Worm (Caenorhabditis elegans): ENCODE data around the gene dsl-3.
A peak's percentile ranks its signal among the peaks of the same experiment; 100 is the strongest.

The dsl-3 gene

ce11 chrIV:1655312-1655711, 45.2 kb downstream of the dsl-3 start (continued):
- TF ChIP-seq C16A3.4 (tag; optimal IDR thresholded peaks at IDR 0.05) (peak; percentile 18), lin-14 (GFP tag; optimal IDR thresholded peaks at IDR 0.05) (peak; percentile 73), lin-35 (GFP tag; optimal IDR thresholded peaks at IDR 0.05) (peak in 1 of 2 experiments; percentile 63), mdl-1 (tag; optimal IDR thresholded peaks at IDR 0.05) (peak in 1 of 2 experiments; percentile 30), nhr-237 (tag; optimal IDR thresholded peaks at IDR 0.05) (peak; percentile 37), ztf-4 (tag; optimal IDR thresholded peaks at IDR 0.05) (no peak), nhr-20 (tag; optimal IDR thresholded peaks at IDR 0.05) (peak; percentile 66), mep-1 (tag; optimal IDR thresholded peaks at IDR 0.05) (peak; percentile 45), lir-3 (tag; optimal IDR thresholded peaks at IDR 0.05; ENCODE audit: poor library complexity) (peak; percentile 16), ceh-63 (GFP tag; optimal IDR thresholded peaks at IDR 0.05) (no peak), blmp-1 (tag; optimal IDR thresholded peaks at IDR 0.05) (peak; percentile 93), nhr-85 (tag) (peak; percentile 77), hlh-17 (GFP tag; optimal IDR thresholded peaks at IDR 0.05; ENCODE audit: borderline replicate concordance) (no peak)

- TF ChIP-seq lin-15B (tag; optimal IDR thresholded peaks at IDR 0.05), result no peak
- peak in 1 of 6 experiments; percentile 17 for TF ChIP-seq elt-3 (tag; optimal IDR thresholded peaks at IDR 0.05)
- no peak for TF ChIP-seq snu-23 (GFP tag; optimal IDR thresholded peaks at IDR 0.05)
- no peak for TF ChIP-seq egl-27 (tag; optimal IDR thresholded peaks at IDR 0.05)
- TF ChIP-seq ztf-4 (tag; optimal IDR thresholded peaks at IDR 0.05), result no peak
- no peak for TF ChIP-seq fkh-8 (tag; optimal IDR thresholded peaks at IDR 0.05)
- no peak for TF ChIP-seq elt-2 (tag; optimal IDR thresholded peaks at IDR 0.05)
- TF ChIP-seq nhr-237 (tag; optimal IDR thresholded peaks at IDR 0.05), result no peak
- TF ChIP-seq nhr-76 (tag; optimal IDR thresholded peaks at IDR 0.05), result no peak
- TF ChIP-seq pqm-1 (tag; optimal IDR thresholded peaks at IDR 0.05), result no peak
- peak in 1 of 2 experiments; percentile 21 for TF ChIP-seq mdl-1 (tag; optimal IDR thresholded peaks at IDR 0.05)
- TF ChIP-seq mef-2 (tag; optimal IDR thresholded peaks at IDR 0.05), result no peak
- TF ChIP-seq nhr-90 (tag; optimal IDR thresholded peaks at IDR 0.05; ENCODE audit: poor library complexity), result no peak
- TF ChIP-seq nhr-28 (tag; optimal IDR thresholded peaks at IDR 0.05), result no peak
- no peak for TF ChIP-seq C16A3.4 (tag; optimal IDR thresholded peaks at IDR 0.05)
- TF ChIP-seq lsy-2 (tag; optimal IDR thresholded peaks at IDR 0.05), result peak in 1 of 2 experiments; percentile 14
- no peak for TF ChIP-seq fos-1 (tag; optimal IDR thresholded peaks at IDR 0.05)
- TF ChIP-seq jun-1 (tag; optimal IDR thresholded peaks at IDR 0.05), result no peak
- TF ChIP-seq lin-35 (GFP tag; optimal IDR thresholded peaks at IDR 0.05), result peak in 1 of 2 experiments; percentile 25
- TF ChIP-seq vab-15 (tag; optimal IDR thresholded peaks at IDR 0.05), result no peak
- TF ChIP-seq hpl-2 (GFP tag; optimal IDR thresholded peaks at IDR 0.05), result no peak
- peak; percentile 28 for TF ChIP-seq blmp-1 (tag; optimal IDR thresholded peaks at IDR 0.05)
- no peak for TF ChIP-seq ztf-11 (tag; optimal IDR thresholded peaks at IDR 0.05)
- no peak for TF ChIP-seq sptf-1 (tag; optimal IDR thresholded peaks at IDR 0.05)
- TF ChIP-seq pag-3 (tag; optimal IDR thresholded peaks at IDR 0.05; ENCODE audit: borderline replicate concordance, insufficient read depth), result no peak
- no peak for TF ChIP-seq xbp-1 (tag; optimal IDR thresholded peaks at IDR 0.05)
- no peak for TF ChIP-seq rnt-1 (tag; optimal IDR thresholded peaks at IDR 0.05)
- no peak for TF ChIP-seq tbx-2 (tag; optimal IDR thresholded peaks at IDR 0.05)
- TF ChIP-seq ets-5 (GFP tag; IDR thresholded peaks at IDR 0.05), result no peak
- TF ChIP-seq efl-1 (optimal IDR thresholded peaks at IDR 0.05), result no peak
- TF ChIP-seq efl-1 (GFP tag; optimal IDR thresholded peaks at IDR 0.05 in 1 of 2), result peak in 1 of 2 experiments; percentile 3
- no peak for TF ChIP-seq isw-1 (GFP tag; IDR thresholded peaks at IDR 0.05)
- no peak for TF ChIP-seq ceh-63 (GFP tag; optimal IDR thresholded peaks at IDR 0.05)
- TF ChIP-seq nhr-47 (tag; optimal IDR thresholded peaks at IDR 0.05), result no peak
- TF ChIP-seq ceh-90 (tag; optimal IDR thresholded peaks at IDR 0.05), result no peak
- no peak for TF ChIP-seq unc-30 (tag; optimal IDR thresholded peaks at IDR 0.05)
- TF ChIP-seq ceh-8 (GFP tag; optimal IDR thresholded peaks at IDR 0.05), result no peak
- TF ChIP-seq skn-1 (tag; optimal IDR thresholded peaks at IDR 0.05), result no peak
- no peak for TF ChIP-seq aly-2 (tag; optimal IDR thresholded peaks at IDR 0.05)
- TF ChIP-seq lir-3 (tag; optimal IDR thresholded peaks at IDR 0.05; ENCODE audit: poor library complexity), result no peak
- no peak for TF ChIP-seq lin-13 (GFP tag; optimal IDR thresholded peaks at IDR 0.05)
- no peak for TF ChIP-seq ama-1 (optimal IDR thresholded peaks at IDR 0.05)
- TF ChIP-seq lin-14 (GFP tag; optimal IDR thresholded peaks at IDR 0.05), result peak; percentile 34
These were observed 47.0 kb downstream of the dsl-3 start for ce11 chrIV:1657069-1657468.

Measured in whole organism, L1 larva.